Worm (Caenorhabditis elegans): Measurements from ENCODE around the gene ZK813.3.
A peak's percentile ranks its signal among the peaks of the same experiment; 100 is the strongest.

Gene ZK813.3

DNA sequence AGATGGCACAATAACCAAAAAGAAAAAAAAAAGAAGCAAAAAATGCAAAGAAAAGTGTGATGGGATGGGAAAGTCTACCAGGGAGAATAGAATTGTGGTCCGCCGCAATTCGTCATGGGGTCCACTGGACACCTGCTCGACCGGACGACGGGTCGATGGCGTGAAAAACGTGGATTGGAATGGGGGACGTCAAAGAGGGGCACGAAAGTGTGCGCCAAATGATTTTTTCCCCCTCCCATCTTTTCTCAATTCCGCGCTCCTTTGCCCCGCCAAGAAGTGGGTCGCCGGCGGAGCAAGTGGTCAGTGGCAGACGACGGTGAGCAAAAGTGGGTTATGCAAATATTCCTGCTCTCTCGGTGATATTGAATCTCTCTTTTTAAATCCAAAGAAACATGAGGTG, 26.3 kb downstream of the ZK813.3 start:
- TF ChIP-seq snpc-1.1 (tag; optimal IDR thresholded peaks at IDR 0.05; ENCODE audit: insufficient read depth): no peak
- TF ChIP-seq egl-44 (GFP tag; IDR thresholded peaks at IDR 0.05): 0 out of 2 replicates have a peak, but pooled peaks have one; percentile 26
- peak; percentile 19; the same call in 1 of the 2 replicates for TF ChIP-seq egrh-3 (GFP tag; IDR thresholded peaks at IDR 0.05)
- no peak for TF ChIP-seq Y79H2A.3 (GFP tag; conservative IDR thresholded peaks at IDR 0.05)
- TF ChIP-seq zfh-2 (GFP tag; conservative IDR thresholded peaks at IDR 0.05): peak; percentile 79

DNA sequence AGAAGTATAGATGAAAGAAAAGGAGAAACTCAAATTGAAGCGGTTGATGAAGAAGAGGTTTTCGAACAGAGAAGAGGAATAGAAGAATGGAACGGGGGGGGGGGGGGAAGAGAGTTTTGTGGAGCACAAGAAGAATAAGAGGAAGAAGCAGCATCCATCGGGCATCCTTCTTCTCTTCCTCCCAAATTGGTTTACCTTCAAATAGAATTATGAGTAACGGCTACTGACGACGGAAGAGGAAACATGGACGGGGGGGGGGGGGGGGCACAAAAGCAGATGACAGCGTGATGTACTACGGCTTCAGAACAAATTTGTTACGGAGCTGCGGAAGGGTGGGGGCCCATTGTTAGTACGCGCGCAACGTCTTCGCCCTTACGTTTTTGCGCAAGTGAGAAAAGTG, 27.7 kb downstream of the ZK813.3 start:
- TF ChIP-seq nfyb-1 (GFP tag; IDR thresholded peaks at IDR 0.05): no peak
- TF ChIP-seq hmg-1.2 (GFP tag; IDR thresholded peaks at IDR 0.05): no peak
- no peak for TF ChIP-seq lir-1 (GFP tag; conservative IDR thresholded peaks at IDR 0.05)
- TF ChIP-seq rec-8 (tag; optimal IDR thresholded peaks at IDR 0.05): no peak
- no peak for TF ChIP-seq snpc-3.4 (tag; optimal IDR thresholded peaks at IDR 0.05)
- no peak for TF ChIP-seq rpc-1 (optimal IDR thresholded peaks at IDR 0.05)
- TF ChIP-seq rpc-1 (tag; optimal IDR thresholded peaks at IDR 0.05): no peak
- TF ChIP-seq F52B5.7 (tag; optimal IDR thresholded peaks at IDR 0.05): no peak
- TF ChIP-seq somi-1 (GFP tag; optimal IDR thresholded peaks at IDR 0.05): peak; percentile 8
- peak; percentile 77 for TF ChIP-seq zfh-2 (GFP tag; conservative IDR thresholded peaks at IDR 0.05)
- no peak for TF ChIP-seq aptf-2 (GFP tag; conservative IDR thresholded peaks at IDR 0.05)

DNA sequence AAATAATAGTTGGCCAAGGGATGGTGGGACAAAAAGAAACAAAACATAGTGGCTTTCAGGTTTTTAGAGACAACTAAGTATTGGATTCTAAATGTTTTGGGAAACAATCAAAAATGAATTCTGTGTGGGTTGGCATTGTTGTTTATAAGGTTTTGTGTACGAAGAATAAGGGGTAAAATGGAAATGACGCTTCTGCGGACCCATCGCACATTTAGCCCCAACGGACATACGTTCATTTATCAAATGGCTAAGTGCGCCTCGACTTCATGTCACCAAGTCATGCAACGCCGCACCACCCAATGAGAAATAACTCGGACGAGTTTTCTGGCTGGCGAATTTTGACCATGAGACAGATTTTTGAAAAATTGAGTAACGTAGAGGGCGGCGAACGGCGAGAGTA, 28.7 kb downstream of the ZK813.3 start:
- no peak for TF ChIP-seq hsf-1 (GFP tag; IDR thresholded peaks at IDR 0.05)

DNA sequence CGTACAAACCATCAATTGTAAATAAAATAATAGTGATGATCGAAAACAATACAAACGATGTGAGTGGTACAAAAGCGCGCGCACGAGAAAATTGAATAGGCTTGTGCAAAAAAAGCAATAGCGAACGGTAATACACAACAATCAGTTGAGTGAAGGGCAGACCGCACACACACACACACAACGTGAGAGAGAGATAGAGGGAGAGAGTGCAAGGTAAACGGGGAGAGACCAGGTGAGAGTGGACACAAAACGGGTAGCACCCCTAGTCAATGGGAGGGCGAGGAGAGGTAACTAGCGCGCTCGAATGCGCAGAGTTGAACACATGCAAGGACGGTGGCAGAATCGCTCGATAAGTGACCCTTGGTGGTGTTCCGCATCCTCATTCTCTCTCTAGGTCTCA, 30.6 kb downstream of the ZK813.3 start:
- TF ChIP-seq Y53G8AR.9 (GFP tag; conservative IDR thresholded peaks at IDR 0.05): no peak
- peak; percentile 82 for TF ChIP-seq nhr-80 (tag; optimal IDR thresholded peaks at IDR 0.05)
- peak; percentile 38 for TF ChIP-seq ceh-27 (GFP tag; optimal IDR thresholded peaks at IDR 0.05)
- TF ChIP-seq nhr-120 (GFP tag; IDR thresholded peaks at IDR 0.05): no peak
- peak; percentile 42; the same call in 1 of the 2 replicates for TF ChIP-seq hmg-1.2 (GFP tag; IDR thresholded peaks at IDR 0.05)
- no peak for TF ChIP-seq F57C9.4 (tag; optimal IDR thresholded peaks at IDR 0.05)
- no peak for TF ChIP-seq chd-7 (tag; optimal IDR thresholded peaks at IDR 0.05)
- no peak for TF ChIP-seq ZK185.1 (tag; optimal IDR thresholded peaks at IDR 0.05; ENCODE audit: poor library complexity, severe bottlenecking)
- peak; percentile 64 for TF ChIP-seq ets-4 (GFP tag; optimal IDR thresholded peaks at IDR 0.05)
- peak; percentile 47 for TF ChIP-seq dox-1 (GFP tag; IDR thresholded peaks at IDR 0.05)
- peak; percentile 22 for TF ChIP-seq akir-1 (GFP tag; optimal IDR thresholded peaks at IDR 0.05)
- peak; percentile 81 for TF ChIP-seq zfh-2 (GFP tag; conservative IDR thresholded peaks at IDR 0.05)
- TF ChIP-seq die-1 (tag; optimal IDR thresholded peaks at IDR 0.05): no peak
- 0 out of 2 replicates have a peak, but pooled peaks have one; percentile 22 for TF ChIP-seq hmg-20 (GFP tag; IDR thresholded peaks at IDR 0.05)
- peak; percentile 23; the same call in 1 of the 2 replicates for TF ChIP-seq cebp-1 (GFP tag; IDR thresholded peaks at IDR 0.05)
- TF ChIP-seq cebp-1 (tag; optimal IDR thresholded peaks at IDR 0.05): peak; percentile 45

DNA sequence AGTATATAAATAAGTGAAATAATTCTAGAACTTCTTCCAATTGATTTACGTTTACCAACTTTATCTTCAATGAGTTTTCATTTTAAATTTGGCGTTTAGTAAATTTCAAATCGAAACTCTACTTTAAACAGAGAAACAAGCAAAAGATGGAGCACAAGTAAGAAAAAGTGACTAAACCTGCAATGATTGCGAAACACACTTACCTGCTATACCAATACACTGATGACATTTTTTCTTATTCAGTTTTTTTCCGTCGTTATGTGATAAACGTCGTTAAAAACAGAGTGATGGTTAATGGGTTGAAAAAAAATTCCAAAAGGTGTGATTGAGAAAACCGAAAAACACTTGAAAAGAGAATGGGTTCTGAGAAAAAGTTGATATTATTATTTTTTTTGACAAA, 32.2 kb downstream of the ZK813.3 start:
- TF ChIP-seq ztf-22 (GFP tag; optimal IDR thresholded peaks at IDR 0.05): no peak
- peak; percentile 80; the same call in 1 of the 2 replicates for TF ChIP-seq cebp-1 (GFP tag; IDR thresholded peaks at IDR 0.05)
- no peak for TF ChIP-seq cebp-1 (tag; optimal IDR thresholded peaks at IDR 0.05)
- no peak for TF ChIP-seq D2030.7 (GFP tag; IDR thresholded peaks at IDR 0.05)
- no peak for TF ChIP-seq cebp-2 (GFP tag; IDR thresholded peaks at IDR 0.05)
- TF ChIP-seq B0019.2 (GFP tag; conservative IDR thresholded peaks at IDR 0.05): no peak
- TF ChIP-seq B0336.3 (GFP tag; IDR thresholded peaks at IDR 0.05): no peak
- no peak for TF ChIP-seq tlf-1 (GFP tag; optimal IDR thresholded peaks at IDR 0.05)
- TF ChIP-seq ztf-25 (GFP tag; IDR thresholded peaks at IDR 0.05): no peak
- peak; percentile 53 for TF ChIP-seq nhr-80 (tag; optimal IDR thresholded peaks at IDR 0.05)
- no peak for TF ChIP-seq F10E7.11 (tag; optimal IDR thresholded peaks at IDR 0.05)
- TF ChIP-seq snpc-1.1 (tag; optimal IDR thresholded peaks at IDR 0.05; ENCODE audit: insufficient read depth): no peak
